Worm (Caenorhabditis elegans) whole organism, L4/young adult: Measurements from ENCODE around the gene chil-5.
"Not testable (repeated sequence)": the region's sequence is repeated elsewhere in the genome, so short reads cannot be mapped to it uniquely, and the experiment has no call there.

Experiments used
- W03F9.2 ChIP-seq: fragments of 150-350 bp; optimal IDR thresholded peaks from 2 replicates; lab custom pipeline; 2014; ENCODE audit warnings: missing biosample characterization, missing genetic modification characterization
- dao-5 ChIP-seq: sonication (generic microtip); optimal IDR thresholded peaks from 2 replicates; lab custom pipeline; 2016; ENCODE audit warnings: missing genotype, missing genetic modification characterization, moderate library complexity, missing compliant biosample characterization
- him-1 ChIP-seq: sonication (generic microtip); optimal IDR thresholded peaks from 2 replicates; lab custom pipeline; 2016; ENCODE audit warnings: missing genotype, missing genetic modification reagents, missing genetic modification characterization, missing compliant biosample characterization

The chil-5 gene

DNA sequence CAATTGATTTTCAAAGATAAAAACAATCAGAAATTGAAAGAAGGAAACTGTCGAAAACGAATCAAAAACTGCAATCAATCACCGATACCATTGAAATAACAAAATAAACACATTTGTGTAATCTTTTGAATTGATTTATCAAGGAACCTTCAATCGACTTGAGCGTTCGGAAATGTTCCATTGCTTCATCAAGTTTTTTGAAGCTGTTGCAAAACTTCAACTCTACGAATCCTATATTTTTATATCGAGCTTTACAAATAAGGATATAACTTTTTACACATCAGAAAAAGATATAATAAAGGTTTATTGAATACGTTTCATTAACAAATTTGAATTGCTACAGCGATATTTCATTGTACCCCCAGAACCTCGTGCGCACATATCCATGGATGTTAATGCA, 13.5 kb upstream of the chil-5 start, which contains the start of gene chil-8:
Gene chil-8, minus strand, starts transcription at position 101 of the 400 bp plus-strand sequence.
- TF ChIP-seq W03F9.2 (tag; lab: Kevin White, UChicago) (no peak), him-1 (no peak), dao-5 (tag; lab: Kevin White, UChicago) (no peak)

ce11 chrII:9871061-9871460, 11.6 kb upstream of the chil-5 start, which contains the start of gene chil-7:
Gene chil-7 (minus strand): TSS chrII:9871172.
- TF ChIP-seq dao-5 (tag; lab: Kevin White, UChicago), result no peak
- TF ChIP-seq W03F9.2 (tag; lab: Kevin White, UChicago), result no peak
- no peak for TF ChIP-seq him-1

DNA sequence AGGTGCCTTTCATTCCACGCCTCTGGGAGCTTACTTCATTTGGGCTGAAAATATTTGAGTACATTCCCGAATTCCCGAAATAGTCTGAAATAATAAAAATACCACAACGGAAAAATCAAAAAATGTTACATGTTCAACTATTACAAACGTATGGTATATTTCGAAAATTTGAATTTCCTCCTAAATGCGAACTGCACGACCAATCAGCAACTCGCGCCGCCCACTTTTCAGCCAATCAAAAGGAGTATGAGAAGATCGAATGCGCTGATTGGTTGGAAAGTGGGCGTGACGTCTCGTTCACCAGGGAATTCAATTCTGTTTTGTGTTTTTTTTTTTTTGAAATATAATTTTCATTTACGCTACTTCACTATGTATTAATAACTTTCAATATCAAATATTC, 9.2 kb upstream of the chil-5 start, which contains the start of gene old-1:
Gene old-1, minus strand, starts transcription at position 50 of the 400 bp plus-strand sequence.
- TF ChIP-seq W03F9.2 (tag; lab: Kevin White, UChicago), result no peak
- TF ChIP-seq dao-5 (tag; lab: Kevin White, UChicago), result no peak
- no peak for TF ChIP-seq him-1

DNA sequence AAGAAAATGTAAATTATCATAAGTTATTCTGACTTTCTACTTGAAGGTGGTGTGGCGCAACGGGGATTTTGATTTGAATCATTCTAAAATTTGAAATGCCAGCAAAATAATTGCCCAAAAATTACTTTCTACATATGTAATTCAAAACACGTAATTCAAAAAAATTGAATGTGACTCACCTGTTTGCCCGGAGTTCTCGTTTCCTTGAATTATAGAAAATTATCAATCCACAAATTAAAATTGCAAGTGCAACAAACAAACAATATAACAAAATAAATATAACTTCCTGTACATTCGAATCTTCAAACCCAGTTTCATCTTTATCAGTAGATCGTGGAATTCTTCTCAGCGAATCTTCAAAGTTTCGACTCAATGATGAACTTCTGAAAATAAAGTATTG, 8.7 kb upstream of the chil-5 start:
- TF ChIP-seq dao-5 (tag; lab: Kevin White, UChicago) (no peak), him-1 (no peak), W03F9.2 (tag; lab: Kevin White, UChicago) (no peak)

- TF ChIP-seq W03F9.2 (tag; lab: Kevin White, UChicago); him-1; dao-5 (tag; lab: Kevin White, UChicago): not testable (repeated sequence)
Observed at ce11 chrII:9866378-9866777, 6.9 kb upstream of the chil-5 start, which contains the start of gene chil-1. Gene chil-1 (minus strand): TSS chrII:9866478.

- TF ChIP-seq dao-5 (tag; lab: Kevin White, UChicago), result no peak
- no peak for TF ChIP-seq him-1
- TF ChIP-seq W03F9.2 (tag; lab: Kevin White, UChicago), result no peak
Observed at ce11 chrII:9862147-9862546, 2.7 kb upstream of the chil-5 start, which contains the start of gene C08H9.18. Gene C08H9.18 (minus strand): TSS chrII:9862247.

DNA sequence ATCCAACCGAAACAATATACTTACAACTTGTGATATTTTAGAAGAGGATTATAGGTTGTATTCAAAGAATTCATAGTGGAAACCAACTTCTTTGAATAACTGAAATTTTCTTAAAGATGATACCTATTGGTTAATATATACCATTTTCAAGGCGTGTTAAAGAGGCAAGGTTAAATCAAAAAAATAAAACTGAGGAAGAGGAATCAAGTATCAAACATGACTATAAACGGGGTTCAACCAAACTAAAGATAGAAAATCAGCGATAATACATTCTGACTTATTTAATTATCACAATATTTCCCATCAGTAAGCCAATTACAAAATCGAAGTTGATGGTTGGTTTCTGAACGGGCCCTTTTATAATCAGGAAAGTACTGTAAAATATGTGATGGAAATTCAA, 1.9 kb upstream of the chil-5 start, which contains the start of gene chil-3:
Gene chil-3, minus strand, starts transcription at position 101 of the 400 bp plus-strand sequence.
- TF ChIP-seq him-1 (no peak), W03F9.2 (tag; lab: Kevin White, UChicago) (no peak), dao-5 (tag; lab: Kevin White, UChicago) (no peak)

ce11 chrII:9857791-9858190, 1.7 kb downstream of the chil-5 start, which contains the start of gene chil-6:
Gene chil-6 (minus strand): TSS chrII:9857891.
- TF ChIP-seq dao-5 (tag; lab: Kevin White, UChicago) (no peak), him-1 (no peak), W03F9.2 (tag; lab: Kevin White, UChicago) (no peak)

- TF ChIP-seq him-1, result no peak
- no peak for TF ChIP-seq W03F9.2 (tag; lab: Kevin White, UChicago)
- TF ChIP-seq dao-5 (tag; lab: Kevin White, UChicago), result no peak
Observed at ce11 chrII:9855620-9856019, 3.9 kb downstream of the chil-5 start, which contains the start of gene chil-4. Gene chil-4 (minus strand): TSS chrII:9855720.

- TF ChIP-seq him-1 (no peak), dao-5 (tag; lab: Kevin White, UChicago) (no peak), W03F9.2 (tag; lab: Kevin White, UChicago) (no peak)
Observed at ce11 chrII:9850945-9851344, 8.5 kb downstream of the chil-5 start, which contains the start of gene ZK938.10. Gene ZK938.10 (minus strand): TSS chrII:9851045.

DNA sequence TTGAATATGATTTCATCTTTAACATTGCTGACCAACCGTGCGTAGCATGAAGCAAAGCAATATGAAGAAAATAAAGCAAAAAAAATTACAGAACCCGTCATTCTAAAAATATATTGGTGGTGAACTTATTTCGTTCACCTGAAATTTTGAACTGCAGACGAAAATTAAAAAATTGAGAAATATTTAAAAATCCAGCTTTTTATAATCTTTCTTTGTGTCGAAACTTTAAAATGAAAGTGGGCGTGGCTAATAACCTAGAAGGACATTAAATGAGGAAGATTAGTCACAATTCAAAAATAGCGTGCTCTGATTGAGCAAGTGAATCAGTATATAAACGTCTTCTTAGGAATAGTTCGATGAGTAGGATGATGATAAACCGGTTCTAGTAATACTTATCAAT, 10.0 kb downstream of the chil-5 start, which contains the start of gene old-2:
Gene old-2, minus strand, starts transcription at position 101 of the 400 bp plus-strand sequence.
- no peak for TF ChIP-seq dao-5 (tag; lab: Kevin White, UChicago)
- TF ChIP-seq W03F9.2 (tag; lab: Kevin White, UChicago), result no peak
- TF ChIP-seq him-1, result no peak

ce11 chrII:9845239-9845638, 14.2 kb downstream of the chil-5 start, which contains the start of gene chil-9:
Gene chil-9 (minus strand): TSS chrII:9845339.
- TF ChIP-seq W03F9.2 (tag; lab: Kevin White, UChicago) (no peak), him-1 (no peak), dao-5 (tag; lab: Kevin White, UChicago) (no peak)

DNA sequence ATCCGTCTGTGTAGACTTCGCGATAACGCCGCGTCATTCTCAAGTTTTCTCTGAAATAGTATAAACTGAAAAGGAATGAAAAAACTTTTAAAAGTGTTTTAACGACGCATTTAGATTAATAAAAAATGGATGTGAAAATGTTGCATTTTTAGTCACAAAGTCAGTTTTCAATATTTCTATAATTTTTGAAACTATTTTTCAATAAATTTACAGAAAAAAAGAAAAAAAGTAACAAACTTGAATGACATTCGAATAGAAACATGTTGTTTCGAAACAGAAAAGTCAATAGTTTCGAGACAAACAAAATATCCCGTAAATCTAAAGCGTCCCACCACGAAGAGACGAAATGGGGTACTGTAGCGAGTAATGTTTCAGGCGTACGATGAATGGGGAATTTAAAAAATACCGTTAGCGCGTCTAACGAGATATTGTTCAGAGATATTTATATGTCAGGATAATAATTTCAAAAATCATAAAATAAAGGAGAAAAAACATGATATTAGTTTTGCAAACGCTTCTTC, 17.4 kb downstream of the chil-5 start, which contains the start of gene rnh-1.2:
Gene rnh-1.2, minus strand, starts transcription at position 51 of the 521 bp plus-strand sequence.
- no peak for TF ChIP-seq W03F9.2 (tag; lab: Kevin White, UChicago)
- TF ChIP-seq dao-5 (tag; lab: Kevin White, UChicago), result no peak
- TF ChIP-seq him-1, result no peak

ce11 chrII:9840313-9840712, 19.2 kb downstream of the chil-5 start, which contains the start of gene ZK938.11:
Gene ZK938.11 (minus strand): TSS chrII:9840413.
- TF ChIP-seq him-1, result no peak
- TF ChIP-seq W03F9.2 (tag; lab: Kevin White, UChicago), result no peak
- no peak for TF ChIP-seq dao-5 (tag; lab: Kevin White, UChicago)
